Worm (Caenorhabditis elegans): Measurements from ENCODE around the gene T24C4.10.

T24C4.10 gene

DNA sequence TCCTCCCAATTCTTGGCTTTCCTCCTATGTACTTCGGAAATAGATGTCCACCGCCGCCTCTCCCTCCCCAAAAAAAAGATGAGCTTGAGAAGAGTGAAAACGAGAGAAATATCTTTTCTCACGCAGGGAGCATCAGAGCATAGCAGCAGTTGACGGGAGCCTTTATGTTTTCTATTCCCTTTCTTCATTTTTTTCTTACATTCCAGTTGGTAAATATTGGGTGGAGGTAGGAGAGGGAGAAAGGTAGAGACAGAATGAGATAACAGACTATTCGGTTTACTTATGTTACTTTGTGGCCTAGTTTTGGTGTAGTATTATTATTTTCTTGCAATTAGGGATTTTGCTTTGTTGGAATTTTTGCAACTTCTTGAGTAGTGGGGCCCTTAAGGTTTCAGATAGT is 46.5 kb downstream of the T24C4.10 start:
- TF ChIP-seq hmg-11 (tag; optimal IDR thresholded peaks at IDR 0.05) (no peak), pha-4 (tag; optimal IDR thresholded peaks at IDR 0.05) (peak; percentile 51), nhr-28 (tag; optimal IDR thresholded peaks at IDR 0.05) (no peak), tbx-2 (tag; optimal IDR thresholded peaks at IDR 0.05) (no peak)

DNA sequence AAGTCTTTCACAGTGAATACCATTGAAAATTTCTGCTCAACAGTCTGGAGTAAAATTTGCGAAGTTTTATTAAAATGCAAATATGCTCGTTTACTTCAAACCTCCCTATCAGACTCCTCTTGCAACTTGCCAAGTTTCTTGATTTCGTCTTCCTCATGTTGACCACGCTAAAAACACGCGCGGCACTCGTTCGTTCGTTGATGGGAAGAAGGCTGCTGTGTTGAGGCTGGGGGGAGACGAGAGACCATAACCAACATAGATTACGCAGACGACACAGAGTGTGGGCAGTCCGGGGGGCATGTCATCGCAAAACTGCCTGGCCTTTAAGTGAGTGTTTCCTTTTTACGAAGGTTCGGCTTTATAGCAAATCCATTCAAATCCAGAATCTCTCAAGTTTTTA is 47.0 kb downstream of the T24C4.10 start:
- TF ChIP-seq snpc-4 (tag; optimal IDR thresholded peaks at IDR 0.05) (peak; percentile 24), ZK546.5 (tag; optimal IDR thresholded peaks at IDR 0.05) (no peak), ceh-28 (tag; optimal IDR thresholded peaks at IDR 0.05) (no peak), pha-4 (tag; optimal IDR thresholded peaks at IDR 0.05) (peak; percentile 62), nfya-1 (tag; optimal IDR thresholded peaks at IDR 0.05; ENCODE audit: insufficient read depth) (peak; percentile 57), lin-15B (tag; optimal IDR thresholded peaks at IDR 0.05) (peak; percentile 27), pqm-1 (tag; optimal IDR thresholded peaks at IDR 0.05) (peak; percentile 37), elt-2 (tag; optimal IDR thresholded peaks at IDR 0.05) (peak; percentile 16), nhr-76 (tag; optimal IDR thresholded peaks at IDR 0.05) (no peak), nhr-43 (tag; optimal IDR thresholded peaks at IDR 0.05; ENCODE audit: poor library complexity, severe bottlenecking) (peak; percentile 43), mml-1 (tag; optimal IDR thresholded peaks at IDR 0.05) (peak; percentile 88), fos-1 (tag; optimal IDR thresholded peaks at IDR 0.05) (no peak)

DNA sequence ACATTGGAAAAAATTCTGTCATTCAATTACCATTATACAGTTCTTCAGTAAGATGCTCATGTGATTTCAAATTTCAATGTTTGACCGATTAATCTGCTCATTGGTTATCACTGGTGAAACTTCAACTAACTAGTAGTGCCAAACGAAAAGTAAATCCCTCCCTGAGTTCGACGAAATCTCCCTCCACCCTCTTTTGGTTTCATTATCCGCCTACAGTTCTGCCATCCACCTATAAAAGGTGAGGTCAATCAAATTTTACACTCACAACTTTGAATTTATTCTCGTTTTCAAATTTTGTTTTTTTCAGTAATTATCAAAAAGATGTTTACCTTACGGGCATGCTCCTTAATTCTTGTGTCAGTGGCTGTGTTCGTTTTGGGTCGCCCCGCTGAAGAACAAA is 48.4 kb downstream of the T24C4.10 start, which contains the start of gene far-8:
far-8 (plus strand) TSS at position 301 of the 400 bp plus-strand sequence.
- TF ChIP-seq lin-15B (tag; optimal IDR thresholded peaks at IDR 0.05) = no peak
- no peak for TF ChIP-seq pha-4 (tag; optimal IDR thresholded peaks at IDR 0.05)
- TF ChIP-seq nhr-76 (tag; optimal IDR thresholded peaks at IDR 0.05) = no peak
- TF ChIP-seq lsy-12 (tag; optimal IDR thresholded peaks at IDR 0.05) = no peak
- no peak for TF ChIP-seq nfya-1 (tag; optimal IDR thresholded peaks at IDR 0.05; ENCODE audit: insufficient read depth)
- TF ChIP-seq elt-3 (tag; optimal IDR thresholded peaks at IDR 0.05) = no peak
- TF ChIP-seq jun-1 (tag; optimal IDR thresholded peaks at IDR 0.05) = no peak
- no peak for TF ChIP-seq egl-5 (tag; optimal IDR thresholded peaks at IDR 0.05)
- TF ChIP-seq nhr-12 (tag; optimal IDR thresholded peaks at IDR 0.05) = no peak
- no peak for TF ChIP-seq fos-1 (tag; optimal IDR thresholded peaks at IDR 0.05)
- no peak for TF ChIP-seq fkh-2 (tag; optimal IDR thresholded peaks at IDR 0.05)
- no peak for TF ChIP-seq lin-39 (tag; optimal IDR thresholded peaks at IDR 0.05)
- no peak for TF ChIP-seq egl-27 (tag; optimal IDR thresholded peaks at IDR 0.05)
- no peak for TF ChIP-seq ceh-28 (tag; optimal IDR thresholded peaks at IDR 0.05)
- no peak for TF ChIP-seq unc-39 (tag; optimal IDR thresholded peaks at IDR 0.05)
- no peak for TF ChIP-seq nhr-67 (tag; optimal IDR thresholded peaks at IDR 0.05)

DNA sequence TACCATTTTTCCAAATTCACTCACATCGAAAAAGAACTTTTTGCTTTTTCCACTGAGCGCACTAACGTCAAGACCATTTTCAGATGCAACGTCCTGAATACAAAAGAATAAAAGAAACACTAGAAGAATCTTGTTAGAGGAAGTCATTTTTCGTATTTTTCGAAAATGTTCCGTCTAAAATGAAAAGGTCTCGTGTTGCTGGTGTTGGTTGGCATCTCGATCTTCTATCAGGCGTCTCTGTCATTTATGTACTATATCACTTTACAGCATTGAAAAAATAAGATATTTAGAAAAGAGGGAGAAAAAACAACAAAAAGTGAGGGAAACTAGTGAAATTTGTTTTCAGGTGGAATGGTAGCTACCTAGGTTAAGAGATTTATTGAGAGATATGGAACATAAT is 49.9 kb downstream of the T24C4.10 start, which contains the start of gene K02F3.9:
K02F3.9 (minus strand) TSS at position 190 of the 400 bp plus-strand sequence.
- no peak for TF ChIP-seq unc-62 (GFP tag; optimal IDR thresholded peaks at IDR 0.05)
- no peak for TF ChIP-seq nhr-43 (tag; optimal IDR thresholded peaks at IDR 0.05; ENCODE audit: poor library complexity, severe bottlenecking)
- TF ChIP-seq nfya-1 (tag; optimal IDR thresholded peaks at IDR 0.05; ENCODE audit: insufficient read depth) = no peak
- no peak for TF ChIP-seq nhr-237 (tag; optimal IDR thresholded peaks at IDR 0.05)
- no peak for TF ChIP-seq skn-1 (tag; optimal IDR thresholded peaks at IDR 0.05)
- TF ChIP-seq lsy-12 (tag; optimal IDR thresholded peaks at IDR 0.05) = no peak
- TF ChIP-seq nhr-23 (tag; optimal IDR thresholded peaks at IDR 0.05) = no peak
- no peak for TF ChIP-seq egl-27 (tag; optimal IDR thresholded peaks at IDR 0.05)
- no peak for TF ChIP-seq ceh-9 (tag; optimal IDR thresholded peaks at IDR 0.05)
- no peak for TF ChIP-seq zag-1 (tag; optimal IDR thresholded peaks at IDR 0.05)
- no peak for TF ChIP-seq ztf-11 (tag; optimal IDR thresholded peaks at IDR 0.05)
- TF ChIP-seq R02D3.7 (tag; optimal IDR thresholded peaks at IDR 0.05) = no peak
- TF ChIP-seq ztf-4 (tag; optimal IDR thresholded peaks at IDR 0.05) = no peak
- no peak for TF ChIP-seq ceh-82 (tag; optimal IDR thresholded peaks at IDR 0.05)
- no peak for TF ChIP-seq aly-2 (tag; optimal IDR thresholded peaks at IDR 0.05)
- TF ChIP-seq nhr-28 (tag; optimal IDR thresholded peaks at IDR 0.05) = no peak
- TF ChIP-seq pha-4 (tag; optimal IDR thresholded peaks at IDR 0.05) = no peak
- no peak for TF ChIP-seq ama-1 (optimal IDR thresholded peaks at IDR 0.05)

Measured in whole organism, L3 larva.